Fruit fly (Drosophila melanogaster): ENCODE measurements around the gene Osi5.
A peak's percentile ranks its signal among the peaks of the same experiment; 100 is the strongest.

Osi5 gene

DNA sequence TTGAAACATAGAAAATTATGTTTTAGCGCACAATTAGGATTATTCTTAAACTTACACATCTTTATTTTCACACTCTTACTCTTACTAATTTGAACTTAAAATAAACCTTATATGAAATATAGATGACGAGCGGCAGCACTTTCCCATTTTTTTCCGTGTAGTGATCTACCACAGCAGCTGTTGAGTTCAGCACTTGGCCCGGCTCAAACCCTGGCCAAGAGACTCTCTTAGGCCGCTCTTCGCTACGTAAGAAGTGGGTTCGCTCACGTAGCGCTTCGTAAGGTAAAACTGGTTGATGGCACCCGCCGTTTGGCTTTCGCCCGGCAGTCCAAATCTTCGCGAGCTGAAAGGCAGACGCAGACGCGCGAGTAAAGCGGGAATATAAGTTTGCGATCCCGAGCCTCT lies 28.8 kb upstream of the Osi5 start, which contains the start of gene Osi24 (continued):
- no peak for TF ChIP-seq vfl (GFP tag; optimal IDR thresholded peaks at IDR 0.05)
- TF ChIP-seq HLHmδ (GFP tag; optimal IDR thresholded peaks at IDR 0.05), result no peak
- no peak for TF ChIP-seq sima (GFP tag; optimal IDR thresholded peaks at IDR 0.05)
- TF ChIP-seq CG12659 (GFP tag; optimal IDR thresholded peaks at IDR 0.05), result peak; percentile 27
- no peak for TF ChIP-seq CG14860 (GFP tag; IDR thresholded peaks at IDR 0.05; ENCODE audit: partially characterized antibody)
- no peak for TF ChIP-seq Dp (GFP tag; optimal IDR thresholded peaks at IDR 0.05)
- TF ChIP-seq Gsc (GFP tag; IDR thresholded peaks at IDR 0.05), result no peak
- no peak for TF ChIP-seq Lim3 (GFP tag; IDR thresholded peaks at IDR 0.05)
- no peak for TF ChIP-seq Fer1 (GFP tag; optimal IDR thresholded peaks at IDR 0.05)
- TF ChIP-seq CG15601 (tag; optimal IDR thresholded peaks at IDR 0.05), result peak; percentile 15
- no peak for TF ChIP-seq gro (GFP tag; optimal IDR thresholded peaks at IDR 0.05)
- TF ChIP-seq CG14965 (GFP tag; optimal IDR thresholded peaks at IDR 0.05; ENCODE audit: borderline replicate concordance), result no peak
- no peak for TF ChIP-seq ab (GFP tag; optimal IDR thresholded peaks at IDR 0.05)
- TF ChIP-seq Med (GFP tag), result peak; percentile 90
- TF ChIP-seq bab2 (GFP tag; optimal IDR thresholded peaks at IDR 0.05), result peak; percentile 33
- no peak for TF ChIP-seq twi (tag; optimal IDR thresholded peaks at IDR 0.05)
- TF ChIP-seq shn (GFP tag; optimal IDR thresholded peaks at IDR 0.05), result peak; percentile 40
- TF ChIP-seq CG9817 (tag; optimal IDR thresholded peaks at IDR 0.05), result peak; percentile 9
- no peak for TF ChIP-seq Hey (tag; optimal IDR thresholded peaks at IDR 0.05)
- TF ChIP-seq CG13894 (tag; optimal IDR thresholded peaks at IDR 0.05), result no peak
- TF ChIP-seq crp (GFP tag; optimal IDR thresholded peaks at IDR 0.05), result peak in 1 of 2 experiments; percentile 44
- peak; percentile 65 for TF ChIP-seq Ada2b (GFP tag; IDR thresholded peaks at IDR 0.05)
- TF ChIP-seq tna (GFP tag; IDR thresholded peaks at IDR 0.05; ENCODE audit: partially characterized antibody), result no peak
- TF ChIP-seq gsb (GFP tag; IDR thresholded peaks at IDR 0.05), result no peak; the same call in 1 of the 2 replicates
- peak; percentile 72 for TF ChIP-seq ap (GFP tag; IDR thresholded peaks at IDR 0.05)
- TF ChIP-seq sd (tag; optimal IDR thresholded peaks at IDR 0.05), result no peak
- 0 out of 2 replicates have a peak, but pooled peaks have one; percentile 13 for TF ChIP-seq wdn (GFP tag; IDR thresholded peaks at IDR 0.05)
- peak; percentile 13 for TF ChIP-seq cwo (GFP tag; optimal IDR thresholded peaks at IDR 0.05)
- no peak for TF ChIP-seq Dek (tag; optimal IDR thresholded peaks at IDR 0.05)
- TF ChIP-seq CG10209 (GFP tag; optimal IDR thresholded peaks at IDR 0.05), result peak; percentile 28
- no peak for TF ChIP-seq slp2 (GFP tag; optimal IDR thresholded peaks at IDR 0.05)
- TF ChIP-seq CG18619 (GFP tag; optimal IDR thresholded peaks at IDR 0.05), result peak; percentile 0
- TF ChIP-seq CG4730 (GFP tag; IDR thresholded peaks at IDR 0.05), result peak; percentile 53; the same call in 1 of the 2 replicates
- TF ChIP-seq ranshi (GFP tag; IDR thresholded peaks at IDR 0.05), result peak; percentile 51
- TF ChIP-seq Camta (GFP tag; optimal IDR thresholded peaks at IDR 0.05), result peak; percentile 44
- no peak for TF ChIP-seq inv (GFP tag; IDR thresholded peaks at IDR 0.05; ENCODE audit: partially characterized antibody)
- TF ChIP-seq run (tag; optimal IDR thresholded peaks at IDR 0.05), result peak; percentile 14
- TF ChIP-seq disco-r (GFP tag; optimal IDR thresholded peaks at IDR 0.05), result no peak
- TF ChIP-seq fru (optimal IDR thresholded peaks at IDR 0.05), result no peak
- no peak for TF ChIP-seq chinmo (GFP tag; IDR thresholded peaks at IDR 0.05; ENCODE audit: partially characterized antibody)
- peak; percentile 54 for TF ChIP-seq fd96Cb (tag; optimal IDR thresholded peaks at IDR 0.05)
- peak; percentile 42; the same call in 1 of the 2 replicates for TF ChIP-seq Atf6 (GFP tag; IDR thresholded peaks at IDR 0.05)
- no peak for TF ChIP-seq CkIIα-i1 (GFP tag; IDR thresholded peaks at IDR 0.05)
- TF ChIP-seq trh (GFP tag; optimal IDR thresholded peaks at IDR 0.05), result no peak
- peak; percentile 64 for TF ChIP-seq Oli (tag; optimal IDR thresholded peaks at IDR 0.05)
- no peak for TF ChIP-seq hkb (optimal IDR thresholded peaks at IDR 0.05)
- TF ChIP-seq hkb (GFP tag; IDR thresholded peaks at IDR 0.05), result peak; percentile 68
- peak; percentile 64; the same call in 2 of the 3 replicates for TF ChIP-seq CG3726 (GFP tag; IDR thresholded peaks at IDR 0.05)
- TF ChIP-seq tap (tag; optimal IDR thresholded peaks at IDR 0.05), result peak; percentile 48
- peak; percentile 63 for TF ChIP-seq CG11504 (tag; optimal IDR thresholded peaks at IDR 0.05)
- peak; percentile 52 for TF ChIP-seq Antp (GFP tag; optimal IDR thresholded peaks at IDR 0.05)

All from whole organism, embryonic.